Worm (Caenorhabditis elegans) whole organism, late embryonic: Measurements from ENCODE around the gene srh-33.

Source experiments
- C38D4.7 ChIP-seq: fragments of 200-800 bp; sonication (Bioruptor generic); optimal IDR thresholded peaks from 2 replicates; lab custom pipeline; 2018; ENCODE audit warnings: mild to moderate bottlenecking, missing genetic modification characterization, moderate library complexity, missing compliant biosample characterization
- F13H6.1 ChIP-seq: sonication (generic microtip); optimal IDR thresholded peaks from 2 replicates; lab custom pipeline; 2016; ENCODE audit warnings: missing genetic modification characterization, missing compliant biosample characterization
- K02D7.2 ChIP-seq: sonication (generic microtip); optimal IDR thresholded peaks from 2 replicates; lab custom pipeline; 2017; ENCODE audit warnings: mild to moderate bottlenecking, missing genetic modification characterization, missing compliant biosample characterization
- K09A11.1 ChIP-seq: sonication (generic microtip); optimal IDR thresholded peaks from 2 replicates; lab custom pipeline; 2017; ENCODE audit warnings: antibody characterized with exemption, mild to moderate bottlenecking, missing genetic modification characterization, missing compliant biosample characterization; ENCODE audit not compliant: insufficient read depth
- T23F11.4 ChIP-seq: fragments of 200-800 bp; sonication (Bioruptor generic); optimal IDR thresholded peaks from 2 replicates; lab custom pipeline; 2018; ENCODE audit warnings: mild to moderate bottlenecking, missing genetic modification characterization, missing compliant biosample characterization
- Y22D7AL.16 ChIP-seq: sonication (generic microtip); optimal IDR thresholded peaks from 2 replicates; lab custom pipeline; 2016; ENCODE audit warnings: missing genetic modification characterization, missing compliant biosample characterization
- ahr-1 ChIP-seq: sonication (generic microtip); optimal IDR thresholded peaks from 2 replicates; lab custom pipeline; 2016; ENCODE audit warnings: missing genetic modification characterization, missing compliant biosample characterization
- ceh-14 ChIP-seq: sonication (generic microtip); optimal IDR thresholded peaks from 2 replicates; lab custom pipeline; 2016; ENCODE audit warnings: missing genotype, missing genetic modification characterization, missing compliant biosample characterization
- ceh-19 ChIP-seq: fragments of 200-800 bp; sonication (Bioruptor generic); optimal IDR thresholded peaks from 2 replicates; lab custom pipeline; 2018; ENCODE audit warnings: mild to moderate bottlenecking, missing genetic modification characterization, missing compliant biosample characterization
- ceh-2 ChIP-seq: sonication (generic microtip); optimal IDR thresholded peaks from 2 replicates; lab custom pipeline; 2016; ENCODE audit warnings: missing genotype, missing genetic modification characterization, missing compliant biosample characterization
- ceh-34 ChIP-seq: sonication (generic microtip); optimal IDR thresholded peaks from 2 replicates; lab custom pipeline; 2016; ENCODE audit warnings: mild to moderate bottlenecking, missing genetic modification characterization, missing compliant biosample characterization
- dve-1 ChIP-seq: sonication (generic microtip); optimal IDR thresholded peaks from 2 replicates; lab custom pipeline; 2017; ENCODE audit warnings: antibody characterized with exemption, mild to moderate bottlenecking, missing genetic modification characterization, missing compliant biosample characterization
- elt-4 ChIP-seq: sonication (generic microtip); optimal IDR thresholded peaks from 2 replicates; lab custom pipeline; 2016; ENCODE audit warnings: missing genetic modification characterization, missing compliant biosample characterization
- fkh-10 ChIP-seq: fragments of 150-350 bp; optimal IDR thresholded peaks from 2 replicates; lab custom pipeline; 2014; ENCODE audit warnings: missing biosample characterization, missing genetic modification reagents, missing genetic modification characterization
- fkh-6 ChIP-seq: sonication (generic microtip); optimal IDR thresholded peaks from 2 replicates; lab custom pipeline; 2016; ENCODE audit warnings: missing genetic modification characterization, missing compliant biosample characterization
- gmeb-2 ChIP-seq: sonication (generic microtip); optimal IDR thresholded peaks from 2 replicates; lab custom pipeline; 2016; ENCODE audit warnings: missing genetic modification characterization, inconsistent platforms, missing compliant biosample characterization
- hlh-13 ChIP-seq: fragments of 200-800 bp; sonication (Bioruptor generic); optimal IDR thresholded peaks from 2 replicates; lab custom pipeline; 2018; ENCODE audit warnings: mild to moderate bottlenecking, missing genetic modification characterization, missing compliant biosample characterization
- hlh-15 ChIP-seq: sonication (generic microtip); optimal IDR thresholded peaks from 2 replicates; lab custom pipeline; 2016; ENCODE audit warnings: missing genetic modification characterization, missing compliant biosample characterization
- hlh-6 ChIP-seq: sonication (generic microtip); optimal IDR thresholded peaks from 2 replicates; lab custom pipeline; 2016; ENCODE audit warnings: missing genotype, missing genetic modification characterization, missing compliant biosample characterization
- lim-6 ChIP-seq: sonication (generic microtip); optimal IDR thresholded peaks from 2 replicates; lab custom pipeline; 2016; ENCODE audit warnings: missing genetic modification characterization, missing compliant biosample characterization
- lin-11 ChIP-seq: fragments of 200-800 bp; sonication (Bioruptor generic); optimal IDR thresholded peaks from 2 replicates; lab custom pipeline; 2018; ENCODE audit warnings: mild to moderate bottlenecking, missing genetic modification characterization, missing compliant biosample characterization
- mec-3 ChIP-seq: sonication (generic microtip); optimal IDR thresholded peaks from 2 replicates; lab custom pipeline; 2016; ENCODE audit warnings: borderline replicate concordance, missing genetic modification characterization, missing compliant biosample characterization
- nfya-1 ChIP-seq: sonication (generic microtip); optimal IDR thresholded peaks from 2 replicates; lab custom pipeline; 2017; ENCODE audit warnings: missing genetic modification characterization, mild to moderate bottlenecking, missing compliant biosample characterization, antibody characterized with exemption, moderate library complexity
- npax-4 ChIP-seq: sonication (generic microtip); optimal IDR thresholded peaks from 2 replicates; lab custom pipeline; 2016; ENCODE audit warnings: missing genetic modification characterization, missing compliant biosample characterization
- odd-2 ChIP-seq: sonication (generic microtip); optimal IDR thresholded peaks from 2 replicates; lab custom pipeline; 2017; ENCODE audit warnings: antibody characterized with exemption, mild to moderate bottlenecking, missing genetic modification characterization, missing compliant biosample characterization
- pax-1 ChIP-seq: fragments of 150-350 bp; optimal IDR thresholded peaks from 2 replicates; lab custom pipeline; 2014; ENCODE audit warnings: missing biosample characterization, missing genetic modification characterization
- pha-2 ChIP-seq: sonication (generic microtip); optimal IDR thresholded peaks from 2 replicates; lab custom pipeline; 2017; ENCODE audit warnings: mild to moderate bottlenecking, missing genetic modification characterization, missing compliant biosample characterization
- pha-4 ChIP-seq: fragments of 150-350 bp; optimal IDR thresholded peaks from 2 replicates; lab custom pipeline; 2018; ENCODE audit warnings: missing biosample characterization, missing genetic modification reagents, missing genetic modification characterization
- pros-1 ChIP-seq: fragments of 150-350 bp; optimal IDR thresholded peaks from 2 replicates; lab custom pipeline; 2014; ENCODE audit warnings: missing biosample characterization, missing genetic modification reagents, missing genetic modification characterization
- rnt-1 ChIP-seq: sonication (generic microtip); optimal IDR thresholded peaks from 2 replicates; lab custom pipeline; 2016; ENCODE audit warnings: missing genetic modification characterization, missing compliant biosample characterization
- tbx-7 ChIP-seq: sonication (generic microtip); optimal IDR thresholded peaks from 2 replicates; lab custom pipeline; 2016; ENCODE audit warnings: missing genotype, missing genetic modification characterization, missing compliant biosample characterization
- ttx-3 ChIP-seq: sonication (generic microtip); optimal IDR thresholded peaks from 2 replicates; lab custom pipeline; 2016; ENCODE audit warnings: missing genetic modification reagents, missing genetic modification characterization, missing compliant biosample characterization
- unc-3 ChIP-seq, 2 experiments: fragments of 200-800 bp in 1 of 2; sonication (Bioruptor generic) in 1 of 2; sonication (generic microtip) in 1 of 2; conservative IDR thresholded peaks in 1 of 2; optimal IDR thresholded peaks in 1 of 2; 2 replicates each; pipeline versions ENCODE4 v1.3.6 to Lab custom; 2016 to 2022; ENCODE audit warnings: missing compliant biosample characterization in 2 of 2, missing genetic modification characterization in 2 of 2, missing genetic modification reagents in 1 of 2
- unc-42 ChIP-seq: sonication (generic microtip); optimal IDR thresholded peaks from 2 replicates; lab custom pipeline; 2016; ENCODE audit warnings: missing genotype, missing genetic modification characterization, missing compliant biosample characterization
- unc-86 ChIP-seq: sonication (generic microtip); optimal IDR thresholded peaks from 2 replicates; lab custom pipeline; 2016; ENCODE audit warnings: missing genetic modification characterization, missing compliant biosample characterization
- zip-5 ChIP-seq: sonication (generic microtip); optimal IDR thresholded peaks from 2 replicates; lab custom pipeline; 2016; ENCODE audit warnings: missing genetic modification characterization, missing compliant biosample characterization
- ztf-16 ChIP-seq: sonication (generic microtip); optimal IDR thresholded peaks from 2 replicates; lab custom pipeline; 2017; ENCODE audit warnings: missing genetic modification characterization, missing compliant biosample characterization

The srh-33 gene

DNA sequence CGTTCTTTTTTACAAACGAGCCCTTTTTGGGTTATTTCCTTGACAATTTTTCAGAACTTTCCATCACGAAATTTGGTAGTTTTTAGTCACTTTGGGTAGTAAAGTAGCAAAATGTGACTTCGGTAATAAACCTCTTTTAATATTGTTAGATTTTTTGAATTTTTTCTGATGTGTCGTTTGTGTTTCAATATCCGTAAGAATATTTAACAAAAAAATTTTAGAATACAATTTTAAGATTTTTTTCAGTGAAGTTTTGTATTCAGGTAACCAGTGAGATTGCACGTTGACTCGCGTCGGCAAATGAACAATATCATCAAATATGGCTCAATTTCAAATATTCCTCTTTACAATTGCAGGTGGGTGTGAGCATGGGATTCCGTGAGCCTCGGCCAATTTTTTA lies 29.5 kb upstream of the srh-33 start, which contains the start of gene srt-31:
srt-31 (plus strand) TSS at position 301 of the 400 bp plus-strand sequence.
- TF ChIP-seq gmeb-2 (tag; lab: Kevin White, UChicago) (no peak), unc-3 (GFP tag; conservative IDR thresholded peaks at IDR 0.05; lab: Robert Waterston, UW) (no peak), unc-3 (tag; optimal IDR thresholded peaks at IDR 0.05; lab: Kevin White, UChicago) (no peak), lin-11 (tag; lab: Kevin White, UChicago) (no peak), K09A11.1 (tag; lab: Kevin White, UChicago) (no peak), T23F11.4 (GFP tag; lab: Kevin White, UChicago) (no peak), F13H6.1 (no peak), npax-4 (tag; lab: Kevin White, UChicago) (no peak), odd-2 (tag; lab: Kevin White, UChicago) (no peak), nfya-1 (no peak), zip-5 (tag; lab: Kevin White, UChicago) (no peak), rnt-1 (tag; lab: Kevin White, UChicago) (no peak), tbx-7 (tag; lab: Kevin White, UChicago) (no peak), ttx-3 (no peak)

DNA sequence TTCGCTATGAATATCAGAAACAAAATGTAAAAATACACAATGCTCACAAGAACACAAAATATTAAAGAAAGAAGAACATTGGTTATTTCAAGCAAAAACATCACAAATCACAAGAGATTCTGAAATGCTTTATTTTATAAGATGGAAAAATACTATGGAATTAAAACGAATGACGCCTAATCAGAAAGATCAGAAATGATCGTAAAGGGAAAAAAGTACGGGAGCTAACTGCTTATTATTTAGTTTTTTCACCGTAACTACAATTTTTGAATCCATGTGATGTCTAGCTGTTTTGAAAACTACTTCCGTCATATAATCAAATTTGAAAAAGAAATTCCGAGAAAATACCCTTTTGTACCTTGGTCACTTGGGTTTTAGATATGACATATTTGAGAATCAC lies 25.4 kb upstream of the srh-33 start, which contains the start of gene srbc-57:
srbc-57 (minus strand) TSS at position 101 of the 400 bp plus-strand sequence.
- no peak for TF ChIP-seq pax-1 (tag; lab: Kevin White, UChicago)
- no peak for TF ChIP-seq C38D4.7 (GFP tag; lab: Kevin White, UChicago)
- no peak for TF ChIP-seq zip-5 (tag; lab: Kevin White, UChicago)
- TF ChIP-seq mec-3 (tag; lab: Kevin White, UChicago): no peak
- TF ChIP-seq odd-2 (tag; lab: Kevin White, UChicago): no peak
- no peak for TF ChIP-seq hlh-15 (tag; lab: Kevin White, UChicago)
- TF ChIP-seq unc-86 (tag; lab: Kevin White, UChicago): no peak
- no peak for TF ChIP-seq fkh-6

ce11 chrV:467507-467906 lies 24.4 kb upstream of the srh-33 start:
- TF ChIP-seq pha-4: no peak
- no peak for TF ChIP-seq nfya-1
- TF ChIP-seq pros-1 (tag; lab: Kevin White, UChicago): no peak
- no peak for TF ChIP-seq dve-1 (tag; lab: Kevin White, UChicago)
- TF ChIP-seq ahr-1: no peak
- no peak for TF ChIP-seq ceh-14
- TF ChIP-seq ceh-34: no peak
- no peak for TF ChIP-seq ceh-19 (GFP tag; lab: Kevin White, UChicago)
- no peak for TF ChIP-seq ceh-2 (tag; lab: Kevin White, UChicago)
- no peak for TF ChIP-seq lim-6
- TF ChIP-seq hlh-13 (GFP tag; lab: Kevin White, UChicago): no peak
- TF ChIP-seq K02D7.2 (tag; lab: Kevin White, UChicago): no peak
- no peak for TF ChIP-seq odd-2 (tag; lab: Kevin White, UChicago)
- TF ChIP-seq lin-11 (tag; lab: Kevin White, UChicago): no peak
- TF ChIP-seq Y22D7AL.16 (tag; lab: Kevin White, UChicago): no peak
- TF ChIP-seq hlh-6 (tag; lab: Kevin White, UChicago): no peak
- TF ChIP-seq ztf-16 (tag; lab: Kevin White, UChicago): no peak
- no peak for TF ChIP-seq unc-42 (tag; lab: Kevin White, UChicago)

- no peak for TF ChIP-seq mec-3 (tag; lab: Kevin White, UChicago)
- no peak for TF ChIP-seq hlh-15 (tag; lab: Kevin White, UChicago)
- no peak for TF ChIP-seq pha-2 (tag; lab: Kevin White, UChicago)
- no peak for TF ChIP-seq fkh-10 (GFP tag; lab: Kevin White, UChicago)
- no peak for TF ChIP-seq T23F11.4 (GFP tag; lab: Kevin White, UChicago)
- TF ChIP-seq elt-4 (tag; lab: Kevin White, UChicago): no peak
- TF ChIP-seq, all 69 proteins: peak for 0
Measured at ce11 chrV:465355-465754, 22.3 kb upstream of the srh-33 start.
